Worm (Caenorhabditis elegans) whole organism, midembryonic: Measurements from ENCODE around the gene gsto-2.

Experiments used
- T22C8.4 ChIP-seq: fragments of 200-800 bp; sonication (Bioruptor generic); IDR thresholded peaks from 2 replicates; pipeline ENCODE4 v1.3.6; 2022; ENCODE audit warnings: missing genetic modification characterization, missing compliant biosample characterization
- cog-1 ChIP-seq: sonication (generic microtip); optimal IDR thresholded peaks from 2 replicates; lab custom pipeline; 2016; ENCODE audit warnings: missing genetic modification characterization, missing compliant biosample characterization
- flt-1 ChIP-seq: fragments of 200-800 bp; sonication (Bioruptor generic); IDR thresholded peaks from 2 replicates; pipeline ENCODE4 v1.3.6; 2022; ENCODE audit warnings: missing genetic modification characterization, missing compliant biosample characterization
- klf-2 ChIP-seq: fragments of 200-800 bp; sonication (Bioruptor generic); conservative IDR thresholded peaks from 2 replicates; pipeline ENCODE4 v1.3.6; 2022; ENCODE audit warnings: missing genetic modification reagents, missing genetic modification characterization, missing compliant biosample characterization
- med-1 ChIP-seq: sonication (generic microtip); optimal IDR thresholded peaks from 2 replicates; lab custom pipeline; 2017; ENCODE audit warnings: missing genetic modification characterization, mild to moderate bottlenecking, missing compliant biosample characterization, antibody characterized with exemption, missing genetic modification reagents; ENCODE audit not compliant: insufficient read depth
- ref-1 ChIP-seq: fragments of 200-800 bp; sonication (Bioruptor generic); conservative IDR thresholded peaks from 2 replicates; pipeline ENCODE4 v1.3.6; 2022; ENCODE audit warnings: missing genetic modification reagents, missing genetic modification characterization, missing compliant biosample characterization
- tab-1 ChIP-seq: fragments of 200-800 bp; sonication (Bioruptor generic); IDR thresholded peaks from 2 replicates; pipeline ENCODE4 v1.3.6; 2022; ENCODE audit warnings: missing genetic modification characterization, missing compliant biosample characterization
- ztf-23 ChIP-seq: fragments of 200-800 bp; sonication (Bioruptor generic); IDR thresholded peaks from 2 replicates; pipeline ENCODE4 v1.3.6; 2022; ENCODE audit warnings: missing genetic modification reagents, missing genetic modification characterization, missing compliant biosample characterization
- ztf-29 ChIP-seq: fragments of 200-800 bp; sonication (Bioruptor generic); IDR thresholded peaks from 2 replicates; pipeline ENCODE4 v1.3.6; 2022; ENCODE audit warnings: missing genetic modification reagents, missing genetic modification characterization, missing compliant biosample characterization

DNA sequence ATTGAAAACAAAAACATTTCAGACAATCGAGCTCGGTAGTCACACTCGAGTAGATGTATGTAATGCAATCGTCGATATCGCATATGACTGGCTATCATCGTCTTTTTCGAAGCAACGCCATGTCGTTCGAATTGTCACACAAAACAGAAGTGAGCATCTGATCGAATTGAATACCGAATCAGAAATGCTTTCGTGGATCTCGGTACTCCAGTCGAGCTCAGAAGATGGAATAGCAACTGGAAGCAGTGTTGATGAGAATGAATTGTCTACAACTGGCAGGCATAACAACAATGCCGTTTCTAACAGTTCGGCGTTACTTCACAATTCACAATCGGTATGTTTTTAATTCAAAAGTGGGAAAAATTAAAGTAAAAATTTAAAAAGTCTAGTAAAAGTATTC is 45.4 kb upstream of the gsto-2 start:
- no peak for TF ChIP-seq ztf-29
- no peak for TF ChIP-seq med-1 (GFP tag; lab: Kevin White, UChicago)
- no peak for TF ChIP-seq flt-1
- no peak for TF ChIP-seq ztf-23
- TF ChIP-seq klf-2 (GFP tag; lab: Robert Waterston, UW) = no peak
- TF ChIP-seq tab-1 (GFP tag; lab: Robert Waterston, UW) = no peak
- TF ChIP-seq T22C8.4 = no peak
- no peak for TF ChIP-seq cog-1 (tag; lab: Kevin White, UChicago)
- TF ChIP-seq ref-1 (GFP tag; lab: Robert Waterston, UW) = no peak
